Worm (Caenorhabditis elegans): ENCODE measurements around the gene W02B3.3.

- peak; percentile 56; the same call in 1 of the 2 replicates for TF ChIP-seq unc-3 (GFP tag; conservative IDR thresholded peaks at IDR 0.05)
- TF ChIP-seq unc-3 (tag; optimal IDR thresholded peaks at IDR 0.05), result peak; percentile 93
- TF ChIP-seq ceh-2 (tag; optimal IDR thresholded peaks at IDR 0.05), result peak; percentile 89
- no peak for TF ChIP-seq nhr-11 (tag; optimal IDR thresholded peaks at IDR 0.05)
These were observed 27.9 kb downstream of the W02B3.3 start, which contains the start of the genes tag-266 and tag-267 for ce11 chrIII:640198-640803.
